Worm (Caenorhabditis elegans): ENCODE measurements around the gene grsp-2.

DNA sequence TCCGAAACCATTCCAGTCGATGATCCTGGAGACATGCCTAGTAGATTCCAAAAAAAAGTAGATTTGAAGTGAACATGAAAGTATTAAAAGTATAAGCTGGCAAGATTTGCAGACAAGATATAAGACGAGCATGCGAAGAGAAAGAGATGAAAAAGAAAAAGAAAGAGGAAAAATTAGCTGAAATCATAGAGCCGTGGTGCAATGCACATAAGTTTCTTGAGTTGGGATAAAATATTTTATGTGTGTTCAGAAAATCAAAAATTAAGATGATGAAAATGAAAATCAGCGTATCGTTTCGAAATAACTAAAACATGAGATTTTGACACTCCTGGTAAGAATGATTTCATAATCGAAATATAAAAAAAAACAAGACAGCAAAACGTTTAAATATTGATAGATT, 28.3 kb downstream of the grsp-2 start, which contains the start of gene T11B7.2:
- no peak for TF ChIP-seq lir-3 (tag; optimal IDR thresholded peaks at IDR 0.05; ENCODE audit: poor library complexity)
- no peak for TF ChIP-seq aly-2 (tag; optimal IDR thresholded peaks at IDR 0.05)
- no peak for TF ChIP-seq skn-1 (tag; optimal IDR thresholded peaks at IDR 0.05)
- no peak for TF ChIP-seq nhr-237 (tag; optimal IDR thresholded peaks at IDR 0.05)
- TF ChIP-seq rnt-1 (tag; optimal IDR thresholded peaks at IDR 0.05), result no peak

All from whole organism, L1 larva.